Worm (Caenorhabditis elegans) whole organism, young adult: ENCODE results near the gene sdf-9.

Source experiments
- F22D6.2 ChIP-seq: sonication (generic microtip); optimal IDR thresholded peaks from 2 replicates; lab custom pipeline; 2016; ENCODE audit warnings: mild to moderate bottlenecking, missing genetic modification characterization, missing compliant biosample characterization
- F49E8.2 ChIP-seq: sonication (generic microtip); optimal IDR thresholded peaks from 3 replicates; lab custom pipeline; 2017; ENCODE audit warnings: missing genetic modification characterization, mild to moderate bottlenecking, missing compliant biosample characterization, antibody characterized with exemption, moderate library complexity; ENCODE audit not compliant: insufficient read depth
- Y79H2A.3 ChIP-seq: fragments of 200-800 bp; sonication (Bioruptor generic); conservative IDR thresholded peaks from 2 replicates; pipeline ENCODE4 v1.3.6; 2022; ENCODE audit warnings: missing genetic modification reagents, missing genetic modification characterization, missing compliant biosample characterization
- ama-1 ChIP-seq, 3 experiments: fragments of 150-350 bp in 1 of 3; sonication (generic microtip) in 2 of 3; optimal IDR thresholded peaks; 2 replicates each; lab custom pipeline; 2014 to 2018; ENCODE audit warnings: missing biosample characterization in 2 of 3, missing genetic modification characterization in 2 of 3, missing genetic modification reagents in 2 of 3
- lin-54 ChIP-seq: fragments of 200-800 bp; sonication (Bioruptor generic); optimal IDR thresholded peaks from 2 replicates; lab custom pipeline; 2018; ENCODE audit warnings: mild to moderate bottlenecking, missing genetic modification characterization, missing compliant biosample characterization
- nfyb-1 ChIP-seq: fragments of 200-800 bp; sonication (Bioruptor generic); IDR thresholded peaks from 2 replicates; pipeline ENCODE4 v1.3.6; 2022; ENCODE audit warnings: missing genetic modification reagents, missing genetic modification characterization, missing compliant biosample characterization
- nhr-80 ChIP-seq: sonication (generic microtip); optimal IDR thresholded peaks from 2 replicates; lab custom pipeline; 2016; ENCODE audit warnings: missing genetic modification characterization, missing compliant biosample characterization
- ztf-26 ChIP-seq: sonication (generic microtip); optimal IDR thresholded peaks from 2 replicates; lab custom pipeline; 2017; ENCODE audit warnings: missing genetic modification characterization, missing compliant biosample characterization

DNA sequence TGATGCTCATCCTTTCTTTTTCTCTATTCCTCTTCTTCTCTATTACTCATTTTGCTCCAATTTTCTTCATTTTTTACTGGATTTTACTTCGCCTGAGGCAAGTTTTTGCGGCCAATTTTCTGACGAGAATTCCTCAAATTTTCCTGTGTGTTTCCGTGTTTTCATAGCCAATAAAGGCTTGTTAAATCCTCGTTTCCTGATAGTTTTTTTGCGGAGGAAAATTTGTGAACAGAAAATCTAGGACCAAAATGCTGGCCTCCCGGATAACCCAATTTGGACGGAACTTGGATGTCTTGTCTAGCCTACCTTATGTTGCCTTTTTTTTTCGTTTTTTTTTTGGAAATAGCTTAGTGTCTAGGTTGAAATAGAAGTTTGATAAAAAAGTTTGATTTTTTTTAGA lies 15.6 kb downstream of the sdf-9 start:
- TF ChIP-seq Y79H2A.3 (GFP tag; lab: Robert Waterston, UW): no peak
- no peak for TF ChIP-seq nfyb-1 (GFP tag; lab: Robert Waterston, UW)
- TF ChIP-seq ama-1 (optimal IDR thresholded peaks at IDR 0.05; lab: Kevin White, UChicago): no peak
- no peak for TF ChIP-seq ama-1 (GFP tag; optimal IDR thresholded peaks at IDR 0.05; lab: Kevin White, UChicago)
- TF ChIP-seq lin-54 (GFP tag; lab: Kevin White, UChicago): no peak
- no peak for TF ChIP-seq F22D6.2 (tag; lab: Kevin White, UChicago)
- no peak for TF ChIP-seq F49E8.2
- TF ChIP-seq nhr-80 (tag; lab: Kevin White, UChicago): no peak
- TF ChIP-seq ztf-26: no peak
